Fruit fly (Drosophila melanogaster) whole organism, embryonic: ENCODE measurements around the gene CG14995.

Source experiments
- CG10274 ChIP-seq: fragments of 200-800 bp; sonication (Bioruptor generic); optimal IDR thresholded peaks from 3 replicates; lab custom pipeline; 2017; ENCODE audit warnings: missing biosample characterization, mild to moderate bottlenecking, missing genetic modification characterization
- CG12744 ChIP-seq: fragments of 200-800 bp; sonication (Bioruptor generic); optimal IDR thresholded peaks from 2 replicates; lab custom pipeline; 2016; ENCODE audit warnings: missing biosample characterization, missing genetic modification characterization
- CG13287 ChIP-seq: fragments of 200-800 bp; sonication (Bioruptor generic); IDR thresholded peaks from 2 replicates; pipeline ENCODE4 v1.3.6; 2022; ENCODE audit warnings: missing biosample characterization, missing genetic modification characterization; ENCODE audit not compliant: partially characterized antibody
- CG14441 ChIP-seq: fragments of 200-800 bp; sonication (Bioruptor generic); IDR thresholded peaks from 2 replicates; pipeline ENCODE4 v1.3.6; 2022; ENCODE audit warnings: missing biosample characterization, missing genetic modification characterization
- CG14667 ChIP-seq: fragments of 200-800 bp; sonication (Bioruptor generic); IDR thresholded peaks from 2 replicates; pipeline ENCODE4 v1.3.6; 2022; ENCODE audit warnings: missing biosample characterization, missing genetic modification characterization
- CG15011 ChIP-seq: fragments of 200-800 bp; sonication (Bioruptor generic); optimal IDR thresholded peaks from 3 replicates; lab custom pipeline; 2018; ENCODE audit warnings: missing biosample characterization, mild to moderate bottlenecking, missing genetic modification characterization
- CG15696 ChIP-seq: fragments of 200-800 bp; sonication (Bioruptor generic); optimal IDR thresholded peaks from 2 replicates; lab custom pipeline; 2019; ENCODE audit warnings: missing biosample characterization, mild to moderate bottlenecking, missing genetic modification characterization, moderate library complexity
- CG1832 ChIP-seq: fragments of 200-800 bp; sonication (Bioruptor generic); optimal IDR thresholded peaks from 2 replicates; lab custom pipeline; 2017; ENCODE audit warnings: missing biosample characterization, mild to moderate bottlenecking, missing genetic modification characterization, inconsistent platforms
- CG2116 ChIP-seq: fragments of 200-800 bp; sonication (Bioruptor generic); optimal IDR thresholded peaks from 3 replicates; lab custom pipeline; 2018; ENCODE audit warnings: missing biosample characterization, mild to moderate bottlenecking, missing genetic modification characterization
- CG33213 ChIP-seq: fragments of 200-800 bp; sonication (Bioruptor generic); optimal IDR thresholded peaks from 3 replicates; lab custom pipeline; 2016; ENCODE audit warnings: missing biosample characterization, missing genetic modification characterization
- CG3407 ChIP-seq: fragments of 200-800 bp; sonication (Bioruptor generic); optimal IDR thresholded peaks from 2 replicates; lab custom pipeline; 2018; ENCODE audit warnings: missing biosample characterization, mild to moderate bottlenecking, missing genetic modification characterization
- CG34224 ChIP-seq: fragments of 200-800 bp; sonication (Bioruptor generic); IDR thresholded peaks from 3 replicates; pipeline ENCODE4 v1.3.6; 2022; ENCODE audit warnings: missing biosample characterization, missing genetic modification characterization; ENCODE audit not compliant: partially characterized antibody
- CG34422 ChIP-seq: fragments of 200-800 bp; sonication (Bioruptor generic); IDR thresholded peaks from 3 replicates; pipeline ENCODE4 v1.3.6; 2022; ENCODE audit warnings: missing biosample characterization, missing genetic modification characterization
- CG3726 ChIP-seq: fragments of 200-800 bp; sonication (Bioruptor generic); IDR thresholded peaks from 3 replicates; pipeline ENCODE4, ENCODE4 v1.3.6; 2022; ENCODE audit warnings: missing biosample characterization, missing genetic modification characterization
- CG43689 ChIP-seq: fragments of 200-800 bp; sonication (Bioruptor generic); IDR thresholded peaks from 2 replicates; pipeline ENCODE4 v1.3.6; 2022; ENCODE audit warnings: missing biosample characterization, missing genetic modification characterization
- CG4404 ChIP-seq: fragments of 200-800 bp; sonication (Bioruptor generic); IDR thresholded peaks from 2 replicates; pipeline ENCODE4 v1.3.6; 2022; ENCODE audit warnings: missing biosample characterization, missing genetic modification characterization
- CG6854 ChIP-seq: fragments of 200-800 bp; sonication (Bioruptor generic); optimal IDR thresholded peaks from 3 replicates; lab custom pipeline; 2017; ENCODE audit warnings: missing biosample characterization, mild to moderate bottlenecking, missing genetic modification characterization
- CG8089 ChIP-seq: fragments of 200-800 bp; sonication (Bioruptor generic); optimal IDR thresholded peaks from 3 replicates; lab custom pipeline; 2016; ENCODE audit warnings: missing biosample characterization, missing genetic modification characterization
- CG8478 ChIP-seq: fragments of >200 bp; optimal IDR thresholded peaks from 2 replicates; lab custom pipeline; 2018
- CG9876 ChIP-seq: fragments of 200-800 bp; sonication (Bioruptor generic); optimal IDR thresholded peaks from 2 replicates; lab custom pipeline; 2016; ENCODE audit warnings: missing biosample characterization, missing genetic modification characterization
- Deaf1 ChIP-seq: fragments of 200-800 bp; optimal IDR thresholded peaks from 3 replicates; lab custom pipeline; 2019; ENCODE audit warnings: missing biosample characterization, mild to moderate bottlenecking, missing genetic modification characterization, moderate library complexity
- GATAe ChIP-seq: fragments of 200-800 bp; sonication (Bioruptor generic); conservative IDR thresholded peaks from 2 replicates; pipeline ENCODE4 v1.3.6; 2022; ENCODE audit warnings: missing biosample characterization, missing genetic modification characterization
- H15 ChIP-seq: fragments of 200-800 bp; sonication (Bioruptor generic); IDR thresholded peaks from 3 replicates; pipeline ENCODE4 v1.3.6; 2022; ENCODE audit warnings: missing biosample characterization, missing genetic modification characterization
- H2.0 ChIP-seq: fragments of 200-800 bp; sonication (Bioruptor generic); IDR thresholded peaks from 2 replicates; pipeline ENCODE4 v1.3.6; 2022; ENCODE audit warnings: missing biosample characterization, missing genetic modification characterization
- Hand ChIP-seq: fragments of 200-800 bp; sonication (Bioruptor generic); optimal IDR thresholded peaks from 2 replicates; lab custom pipeline; 2017; ENCODE audit warnings: mild to moderate bottlenecking, missing biosample characterization, missing genetic modification reagents, missing genetic modification characterization
- Hmr ChIP-seq: fragments of 200-800 bp; sonication (Bioruptor generic); optimal IDR thresholded peaks from 3 replicates; lab custom pipeline; 2017; ENCODE audit warnings: mild to moderate bottlenecking, missing biosample characterization, missing genetic modification reagents, missing genetic modification characterization
- Hr3 ChIP-seq: fragments of 200-800 bp; sonication (Bioruptor generic); optimal IDR thresholded peaks from 3 replicates; lab custom pipeline; 2016; ENCODE audit warnings: missing biosample characterization, missing genetic modification characterization
- NC2α ChIP-seq: fragments of 200-800 bp; sonication (Bioruptor generic); optimal IDR thresholded peaks from 2 replicates; lab custom pipeline; 2016; ENCODE audit warnings: missing biosample characterization, missing genetic modification characterization
- Neu2 ChIP-seq: fragments of 200-800 bp; sonication (Bioruptor generic); optimal IDR thresholded peaks from 3 replicates; lab custom pipeline; 2016; ENCODE audit warnings: missing biosample characterization, missing genetic modification characterization, borderline replicate concordance
- Nf-YB ChIP-seq: fragments of 200-800 bp; sonication (Bioruptor generic); optimal IDR thresholded peaks from 3 replicates; lab custom pipeline; 2019; ENCODE audit warnings: missing biosample characterization, mild to moderate bottlenecking, missing genetic modification characterization, moderate library complexity
- Sox102F ChIP-seq: fragments of 200-800 bp; sonication (Bioruptor generic); optimal IDR thresholded peaks from 2 replicates; lab custom pipeline; 2018; ENCODE audit warnings: missing biosample characterization, mild to moderate bottlenecking, missing genetic modification characterization, moderate library complexity
- Stat92E ChIP-seq, 3 experiments: fragments of >200 bp in 2 of 3; fragments of 200-800 bp in 1 of 3; sonication (Bioruptor generic) in 1 of 3; optimal IDR thresholded peaks; 2 replicates each; lab custom pipeline; 2017 to 2019; ENCODE audit warnings: missing biosample characterization in 3 of 3, missing genetic modification characterization in 3 of 3, mild to moderate bottlenecking in 1 of 3, moderate library complexity in 1 of 3
- Trl ChIP-seq, 3 experiments: fragments of >200 bp in 2 of 3; fragments of 200-800 bp in 1 of 3; sonication (Bioruptor generic) in 1 of 3; optimal IDR thresholded peaks; 2 replicates in 1 of 3; 3 replicates in 2 of 3; lab custom pipeline; 2016 to 2017; ENCODE audit warnings: missing biosample characterization in 1 of 3, missing genetic modification characterization in 1 of 3
- ara ChIP-seq: fragments of 200-800 bp; sonication (Bioruptor generic); IDR thresholded peaks from 2 replicates; pipeline ENCODE4 v1.3.6; 2022; ENCODE audit warnings: missing biosample characterization, missing genetic modification characterization
- br ChIP-seq: fragments of >200 bp; optimal IDR thresholded peaks from 2 replicates; lab custom pipeline; 2017
- caup ChIP-seq: fragments of 200-800 bp; sonication (Bioruptor generic); optimal IDR thresholded peaks from 3 replicates; lab custom pipeline; 2017; ENCODE audit warnings: missing biosample characterization, mild to moderate bottlenecking, missing genetic modification characterization, moderate library complexity; ENCODE audit not compliant: severe bottlenecking
- chm ChIP-seq: fragments of 200-800 bp; sonication (Bioruptor generic); IDR thresholded peaks from 2 replicates; pipeline ENCODE4 v1.3.6; 2022; ENCODE audit warnings: missing biosample characterization, missing genetic modification characterization
- chn ChIP-seq: fragments of 200-800 bp; sonication (Bioruptor generic); optimal IDR thresholded peaks from 2 replicates; lab custom pipeline; 2016; ENCODE audit warnings: missing biosample characterization, missing genetic modification characterization
- dysf ChIP-seq: fragments of 200-800 bp; sonication (Bioruptor generic); IDR thresholded peaks from 3 replicates; pipeline ENCODE4 v1.3.6; 2022; ENCODE audit warnings: missing biosample characterization, missing genetic modification characterization
- gce ChIP-seq: fragments of 200-800 bp; sonication (Bioruptor generic); IDR thresholded peaks from 3 replicates; pipeline ENCODE4 v1.3.6; 2022; ENCODE audit warnings: missing biosample characterization, missing genetic modification characterization
- gro ChIP-seq: fragments of 200-800 bp; sonication (Bioruptor generic); optimal IDR thresholded peaks from 2 replicates; lab custom pipeline; 2016; ENCODE audit warnings: missing biosample characterization, missing genetic modification characterization
- hb ChIP-seq: fragments of 200-800 bp; sonication (Bioruptor generic); IDR thresholded peaks from 3 replicates; pipeline ENCODE4 v1.3.6; 2022; ENCODE audit warnings: missing biosample characterization, missing genetic modification characterization; ENCODE audit not compliant: partially characterized antibody
- lilli ChIP-seq: fragments of 200-800 bp; sonication (Bioruptor generic); optimal IDR thresholded peaks from 3 replicates; lab custom pipeline; 2016; ENCODE audit warnings: missing biosample characterization, missing genetic modification characterization
- mld ChIP-seq: fragments of 200-800 bp; sonication (Bioruptor generic); IDR thresholded peaks from 3 replicates; pipeline ENCODE4 v1.3.6; 2022; ENCODE audit warnings: missing biosample characterization, missing genetic modification characterization; ENCODE audit not compliant: partially characterized antibody
- nmo ChIP-seq: fragments of 200-800 bp; sonication (Bioruptor generic); optimal IDR thresholded peaks from 2 replicates; lab custom pipeline; 2018; ENCODE audit warnings: missing biosample characterization, mild to moderate bottlenecking, missing genetic modification characterization, moderate library complexity
- pfk ChIP-seq: fragments of 200-800 bp; sonication (Bioruptor generic); optimal IDR thresholded peaks from 2 replicates; lab custom pipeline; 2018; ENCODE audit warnings: missing biosample characterization, mild to moderate bottlenecking, missing genetic modification characterization, moderate library complexity
- schlank ChIP-seq: fragments of 200-800 bp; sonication (Bioruptor generic); optimal IDR thresholded peaks from 2 replicates; lab custom pipeline; 2018; ENCODE audit warnings: missing biosample characterization, mild to moderate bottlenecking, missing genetic modification characterization
- slou ChIP-seq: fragments of 200-800 bp; sonication (Bioruptor generic); optimal IDR thresholded peaks from 3 replicates; lab custom pipeline; 2016; ENCODE audit warnings: missing biosample characterization, missing genetic modification characterization
- trh ChIP-seq: fragments of 200-800 bp; sonication (Bioruptor generic); optimal IDR thresholded peaks from 2 replicates; lab custom pipeline; 2016; ENCODE audit warnings: missing biosample characterization, missing genetic modification characterization
- unc-4 ChIP-seq: fragments of 200-800 bp; sonication (Bioruptor generic); IDR thresholded peaks from 2 replicates; pipeline ENCODE4 v1.3.6; 2022; ENCODE audit warnings: missing biosample characterization, missing genetic modification characterization; ENCODE audit not compliant: partially characterized antibody
- zfh1 ChIP-seq: fragments of 200-800 bp; sonication (Bioruptor generic); IDR thresholded peaks from 3 replicates; pipeline ENCODE4 v1.3.6; 2022; ENCODE audit warnings: missing biosample characterization, missing genetic modification characterization

CG14995 gene

dm6 chr3L:4148406-4148975, 45.4 kb upstream of the CG14995 start, which contains the start of gene CG1299 (continued):
- TF ChIP-seq Sox102F (GFP tag; lab: Kevin White, UChicago) (no peak), schlank (tag; lab: Kevin White, UChicago) (no peak), CG1832 (GFP tag; lab: Kevin White, UChicago) (no peak), CG3726 (no peak), Hr3 (GFP tag; lab: Kevin White, UChicago) (no peak), Deaf1 (tag; lab: Kevin White, UChicago) (peak; percentile 92), Trl (optimal IDR thresholded peaks at IDR 0.05; lab: Kevin White, UChicago) (peak; percentile 18 to 32), Trl (GFP tag; optimal IDR thresholded peaks at IDR 0.05; lab: Kevin White, UChicago) (no peak), mld (GFP tag; lab: Robert Waterston, UW) (no peak), CG6854 (GFP tag; lab: Kevin White, UChicago) (no peak), Nf-YB (no peak), ara (GFP tag; lab: Robert Waterston, UW) (no peak), CG9876 (GFP tag; lab: Kevin White, UChicago) (no peak), CG15011 (no peak), Hand (no peak), unc-4 (GFP tag; lab: Robert Waterston, UW) (0 out of 2 replicates have a peak, but pooled peaks have one; percentile 17), dysf (GFP tag; lab: Robert Waterston, UW) (no peak), CG10274 (GFP tag; lab: Kevin White, UChicago) (no peak), hb (GFP tag; lab: Robert Waterston, UW) (no peak), CG33213 (GFP tag; lab: Kevin White, UChicago) (no peak), CG15696 (tag; lab: Kevin White, UChicago) (no peak), CG34422 (GFP tag; lab: Robert Waterston, UW) (no peak), Stat92E (GFP tag; optimal IDR thresholded peaks at IDR 0.05; lab: Kevin White, UChicago) (no peak), Neu2 (GFP tag; lab: Kevin White, UChicago) (no peak), GATAe (GFP tag; lab: Robert Waterston, UW) (no peak), CG8478 (lab: Kevin White, UChicago) (no peak), trh (GFP tag; lab: Kevin White, UChicago) (no peak), CG8089 (GFP tag; lab: Kevin White, UChicago) (no peak), CG43689 (GFP tag; lab: Robert Waterston, UW) (no peak), CG14441 (GFP tag; lab: Robert Waterston, UW) (no peak), zfh1 (GFP tag; lab: Robert Waterston, UW) (no peak), chn (GFP tag; lab: Kevin White, UChicago) (no peak), chm (no peak), CG4404 (GFP tag; lab: Robert Waterston, UW) (no peak), gce (GFP tag; lab: Robert Waterston, UW) (no peak), CG2116 (GFP tag; lab: Kevin White, UChicago) (no peak), NC2α (GFP tag; lab: Kevin White, UChicago) (no peak), pfk (no peak), CG12744 (GFP tag; lab: Kevin White, UChicago) (no peak), br (no peak), gro (GFP tag; lab: Kevin White, UChicago) (no peak), CG14667 (GFP tag; lab: Robert Waterston, UW) (no peak), nmo (GFP tag; lab: Kevin White, UChicago) (no peak), slou (GFP tag; lab: Kevin White, UChicago) (no peak), H2.0 (no peak), Hmr (GFP tag; lab: Kevin White, UChicago) (no peak), CG34224 (GFP tag; lab: Robert Waterston, UW) (0 out of 3 replicates have a peak, but pooled peaks have one; percentile 17), CG13287 (GFP tag; lab: Robert Waterston, UW) (peak; percentile 12; the same call in 1 of the 2 replicates), lilli (no peak), caup (GFP tag; lab: Kevin White, UChicago) (no peak), CG3407 (GFP tag; lab: Kevin White, UChicago) (no peak), H15 (no peak)
